Fruit fly (Drosophila melanogaster) whole organism, prepupa: Measurements from ENCODE around the gene CG15022.

Experiments used
- Blimp-1 ChIP-seq: fragments of 200-800 bp; sonication (Bioruptor generic); optimal IDR thresholded peaks from 3 replicates; lab custom pipeline; 2017; ENCODE audit warnings: missing biosample characterization, missing genetic modification characterization, mild to moderate bottlenecking, moderate library complexity, missing genetic modification reagents
- CG10669 ChIP-seq: fragments of 200-800 bp; sonication (Bioruptor generic); optimal IDR thresholded peaks from 3 replicates; lab custom pipeline; 2018; ENCODE audit warnings: missing biosample characterization, mild to moderate bottlenecking, missing genetic modification characterization, moderate library complexity
- CG11762 ChIP-seq: fragments of 200-800 bp; sonication (Bioruptor generic); optimal IDR thresholded peaks from 3 replicates; lab custom pipeline; 2016; ENCODE audit warnings: missing biosample characterization, missing genetic modification characterization; ENCODE audit not compliant: insufficient read depth
- CG11902 ChIP-seq: fragments of 200-800 bp; sonication (Bioruptor generic); optimal IDR thresholded peaks from 3 replicates; lab custom pipeline; 2016; ENCODE audit warnings: missing biosample characterization, missing genetic modification characterization
- CG15336 ChIP-seq: fragments of 200-800 bp; sonication (Bioruptor generic); IDR thresholded peaks from 2 replicates; pipeline ENCODE4 v1.3.6; 2022; ENCODE audit warnings: missing biosample characterization, missing genetic modification characterization
- CG1621 ChIP-seq: fragments of 200-800 bp; sonication (Bioruptor generic); optimal IDR thresholded peaks from 3 replicates; lab custom pipeline; 2018; ENCODE audit warnings: missing biosample characterization, mild to moderate bottlenecking, missing genetic modification characterization
- CG16779 ChIP-seq: fragments of 200-800 bp; sonication (Bioruptor generic); optimal IDR thresholded peaks from 3 replicates; lab custom pipeline; 2017; ENCODE audit warnings: missing biosample characterization, mild to moderate bottlenecking, missing genetic modification characterization
- CG3032 ChIP-seq: fragments of 200-800 bp; optimal IDR thresholded peaks from 2 replicates; lab custom pipeline; 2019; ENCODE audit warnings: missing biosample characterization, mild to moderate bottlenecking, missing genetic modification characterization, moderate library complexity
- CG31627 ChIP-seq: fragments of 200-800 bp; sonication (Bioruptor generic); optimal IDR thresholded peaks from 3 replicates; lab custom pipeline; 2016; ENCODE audit warnings: missing biosample characterization, missing genetic modification characterization
- CG32006 ChIP-seq: fragments of 200-800 bp; sonication (Bioruptor generic); optimal IDR thresholded peaks from 3 replicates; lab custom pipeline; 2017; ENCODE audit warnings: missing biosample characterization, mild to moderate bottlenecking, missing genetic modification characterization
- CG4318 ChIP-seq: fragments of 200-800 bp; sonication (Bioruptor generic); optimal IDR thresholded peaks from 3 replicates; lab custom pipeline; 2017; ENCODE audit warnings: missing biosample characterization, mild to moderate bottlenecking, missing genetic modification characterization
- CG6163 ChIP-seq: fragments of 200-800 bp; sonication (Bioruptor generic); IDR thresholded peaks from 3 replicates; pipeline ENCODE4 v1.3.6; 2022; ENCODE audit warnings: missing biosample characterization, missing genetic modification characterization
- CG6276 ChIP-seq: fragments of 200-800 bp; sonication (Bioruptor generic); optimal IDR thresholded peaks from 2 replicates; lab custom pipeline; 2017; ENCODE audit warnings: missing biosample characterization, mild to moderate bottlenecking, missing genetic modification characterization
- CG6792 ChIP-seq: fragments of 200-800 bp; sonication (Bioruptor generic); optimal IDR thresholded peaks from 3 replicates; lab custom pipeline; 2016; ENCODE audit warnings: missing biosample characterization, missing genetic modification characterization
- CG6808 ChIP-seq: fragments of 200-800 bp; sonication (Bioruptor generic); optimal IDR thresholded peaks from 3 replicates; lab custom pipeline; 2017; ENCODE audit warnings: missing biosample characterization, missing genetic modification characterization, mild to moderate bottlenecking, moderate library complexity, missing genetic modification reagents
- CG6854 ChIP-seq: fragments of 200-800 bp; sonication (Bioruptor generic); optimal IDR thresholded peaks from 2 replicates; lab custom pipeline; 2017; ENCODE audit warnings: missing biosample characterization, mild to moderate bottlenecking, missing genetic modification characterization
- CG7368 ChIP-seq: fragments of 200-800 bp; sonication (Bioruptor generic); optimal IDR thresholded peaks from 3 replicates; lab custom pipeline; 2016; ENCODE audit warnings: missing biosample characterization, missing genetic modification characterization
- CG8119 ChIP-seq: fragments of 200-800 bp; sonication (Bioruptor generic); IDR thresholded peaks from 3 replicates; pipeline ENCODE4 v1.3.6; 2022; ENCODE audit warnings: missing biosample characterization, missing genetic modification characterization
- CG8319 ChIP-seq: fragments of 200-800 bp; sonication (Bioruptor generic); optimal IDR thresholded peaks from 3 replicates; lab custom pipeline; 2016; ENCODE audit warnings: missing biosample characterization, missing genetic modification characterization
- CG8632 ChIP-seq: fragments of 200-800 bp; sonication (Bioruptor generic); optimal IDR thresholded peaks from 3 replicates; lab custom pipeline; 2016; ENCODE audit warnings: missing biosample characterization, missing genetic modification characterization
- CG9139 ChIP-seq: fragments of 200-800 bp; sonication (Bioruptor generic); optimal IDR thresholded peaks from 3 replicates; lab custom pipeline; 2017; ENCODE audit warnings: missing biosample characterization, mild to moderate bottlenecking, missing genetic modification characterization
- Eip78C ChIP-seq: fragments of 200-800 bp; sonication (Bioruptor generic); peaks from one replicate; lab custom pipeline; 2016; ENCODE audit warnings: missing biosample characterization, missing genetic modification characterization
- Eip93F ChIP-seq: fragments of 200-800 bp; sonication (Bioruptor generic); optimal IDR thresholded peaks from 2 replicates; lab custom pipeline; 2016; ENCODE audit warnings: missing biosample characterization, mild to moderate bottlenecking, missing genetic modification characterization
- Ets96B ChIP-seq: fragments of 200-800 bp; optimal IDR thresholded peaks from 2 replicates; lab custom pipeline; 2019; ENCODE audit warnings: missing biosample characterization, mild to moderate bottlenecking, missing genetic modification characterization, moderate library complexity
- Gug ChIP-seq: fragments of 200-800 bp; sonication (Bioruptor generic); IDR thresholded peaks from 2 replicates; pipeline ENCODE4 v1.3.6; 2022; ENCODE audit warnings: missing biosample characterization, missing genetic modification characterization
- Hr38 ChIP-seq: sonication (Bioruptor generic); optimal IDR thresholded peaks from 2 replicates; lab custom pipeline; 2016; ENCODE audit warnings: missing biosample characterization, missing genetic modification characterization
- Hr4 ChIP-seq: fragments of 200-800 bp; sonication (Bioruptor generic); optimal IDR thresholded peaks from 3 replicates; lab custom pipeline; 2016; ENCODE audit warnings: missing biosample characterization, missing genetic modification characterization
- Lpt ChIP-seq: fragments of 200-800 bp; sonication (Bioruptor generic); optimal IDR thresholded peaks from 3 replicates; lab custom pipeline; 2016; ENCODE audit warnings: missing biosample characterization, missing genetic modification characterization
- Met ChIP-seq: fragments of 200-800 bp; sonication (Bioruptor generic); optimal IDR thresholded peaks from 3 replicates; lab custom pipeline; 2016; ENCODE audit warnings: missing biosample characterization, missing genetic modification characterization
- OdsH ChIP-seq: fragments of 200-800 bp; sonication (Bioruptor generic); optimal IDR thresholded peaks from 3 replicates; lab custom pipeline; 2016; ENCODE audit warnings: missing biosample characterization, missing genetic modification characterization
- Sox14 ChIP-seq: fragments of 200-800 bp; sonication (Bioruptor generic); optimal IDR thresholded peaks from 3 replicates; lab custom pipeline; 2016; ENCODE audit warnings: missing biosample characterization, missing genetic modification characterization
- achi ChIP-seq: fragments of 200-800 bp; sonication (Bioruptor generic); optimal IDR thresholded peaks from 3 replicates; lab custom pipeline; 2016; ENCODE audit warnings: missing biosample characterization, missing genetic modification characterization
- cyc ChIP-seq: fragments of 200-800 bp; sonication (Bioruptor generic); optimal IDR thresholded peaks from 3 replicates; lab custom pipeline; 2016; ENCODE audit warnings: missing biosample characterization, missing genetic modification characterization
- dac ChIP-seq: fragments of 200-800 bp; sonication (Bioruptor generic); optimal IDR thresholded peaks from 2 replicates; lab custom pipeline; 2017; ENCODE audit warnings: missing biosample characterization, mild to moderate bottlenecking, missing genetic modification characterization
- eg ChIP-seq: fragments of 200-800 bp; sonication (Bioruptor generic); IDR thresholded peaks from 3 replicates; pipeline ENCODE4 v1.3.6; 2022; ENCODE audit warnings: missing biosample characterization, missing genetic modification characterization
- esn ChIP-seq: fragments of 200-800 bp; sonication (Bioruptor generic); optimal IDR thresholded peaks from 2 replicates; lab custom pipeline; 2016; ENCODE audit warnings: missing biosample characterization, mild to moderate bottlenecking, missing genetic modification characterization, moderate library complexity
- fd59A ChIP-seq: fragments of 200-800 bp; sonication (Bioruptor generic); optimal IDR thresholded peaks from 2 replicates; lab custom pipeline; 2017; ENCODE audit warnings: missing biosample characterization, mild to moderate bottlenecking, missing genetic modification characterization, missing genetic modification reagents
- fd85E ChIP-seq: fragments of 200-800 bp; sonication (Bioruptor generic); optimal IDR thresholded peaks from 3 replicates; lab custom pipeline; 2016; ENCODE audit warnings: missing biosample characterization, missing genetic modification characterization
- fkh ChIP-seq: fragments of 200-800 bp; sonication (Bioruptor generic); optimal IDR thresholded peaks from 3 replicates; lab custom pipeline; 2017; ENCODE audit warnings: missing biosample characterization, mild to moderate bottlenecking, missing genetic modification characterization, moderate library complexity
- lz ChIP-seq: fragments of 200-800 bp; sonication (Bioruptor generic); optimal IDR thresholded peaks from 3 replicates; lab custom pipeline; 2016; ENCODE audit warnings: missing biosample characterization, missing genetic modification characterization
- net ChIP-seq: fragments of 200-800 bp; sonication (Bioruptor generic); optimal IDR thresholded peaks from 3 replicates; lab custom pipeline; 2016; ENCODE audit warnings: missing biosample characterization, missing genetic modification characterization
- pdm3 ChIP-seq: fragments of 200-800 bp; sonication (Bioruptor generic); optimal IDR thresholded peaks from 3 replicates; lab custom pipeline; 2016; ENCODE audit warnings: missing biosample characterization, missing genetic modification characterization
- salr ChIP-seq, 2 experiments: fragments of 200-800 bp; sonication (Bioruptor generic); optimal IDR thresholded peaks; 3 replicates each; lab custom pipeline; 2016 to 2018; ENCODE audit warnings: missing biosample characterization in 2 of 2, missing genetic modification characterization in 2 of 2, mild to moderate bottlenecking in 1 of 2
- spab ChIP-seq: fragments of 200-800 bp; sonication (Bioruptor generic); optimal IDR thresholded peaks from 2 replicates; lab custom pipeline; 2017; ENCODE audit warnings: missing biosample characterization, mild to moderate bottlenecking, missing genetic modification characterization, missing genetic modification reagents
- ss ChIP-seq, 2 experiments: fragments of 200-800 bp; sonication (Bioruptor generic); optimal IDR thresholded peaks; 2 replicates in 1 of 2; 3 replicates in 1 of 2; lab custom pipeline; 2017 to 2018; ENCODE audit warnings: mild to moderate bottlenecking in 2 of 2, missing biosample characterization in 2 of 2, missing genetic modification characterization in 2 of 2, moderate library complexity in 1 of 2
- svp ChIP-seq: fragments of 200-800 bp; sonication (Bioruptor generic); peaks from one replicate; lab custom pipeline; 2016; ENCODE audit warnings: missing biosample characterization, missing genetic modification characterization
- topi ChIP-seq: fragments of 200-800 bp; sonication (Bioruptor generic); optimal IDR thresholded peaks from 3 replicates; lab custom pipeline; 2016; ENCODE audit warnings: missing biosample characterization, missing genetic modification characterization
- vri ChIP-seq: fragments of 200-800 bp; sonication (Bioruptor generic); optimal IDR thresholded peaks from 3 replicates; lab custom pipeline; 2016; ENCODE audit warnings: missing biosample characterization, mild to moderate bottlenecking, missing genetic modification characterization

Gene CG15022

DNA sequence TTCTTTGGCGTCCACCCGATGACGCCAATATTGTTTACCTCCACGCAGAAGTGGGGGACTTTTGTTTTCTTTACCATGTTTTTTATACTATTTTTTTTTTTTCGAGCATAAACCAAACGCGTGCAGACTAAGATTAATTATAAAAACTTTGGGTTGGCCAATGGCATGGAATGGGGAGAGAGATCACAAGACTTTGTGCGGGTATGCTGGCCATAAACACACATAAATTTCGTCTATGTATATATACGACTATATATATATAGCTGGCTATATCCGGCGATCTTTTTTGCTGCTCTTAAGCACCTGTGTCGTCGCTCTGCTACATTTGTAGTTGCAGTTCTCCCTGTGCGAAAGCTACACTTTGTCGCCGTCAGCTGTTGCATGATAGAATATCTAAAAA is 48.2 kb downstream of the CG15022 start:
- TF ChIP-seq salr (GFP tag; optimal IDR thresholded peaks at IDR 0.05; lab: Kevin White, UChicago) (no peak), vri (GFP tag; lab: Kevin White, UChicago) (no peak), CG8119 (GFP tag; lab: Robert Waterston, UW) (no peak), cyc (GFP tag; lab: Kevin White, UChicago) (no peak), fd85E (no peak), CG11902 (GFP tag; lab: Kevin White, UChicago) (no peak), eg (GFP tag; lab: Robert Waterston, UW) (no peak), svp (GFP tag; lab: Kevin White, UChicago) (no peak)

DNA sequence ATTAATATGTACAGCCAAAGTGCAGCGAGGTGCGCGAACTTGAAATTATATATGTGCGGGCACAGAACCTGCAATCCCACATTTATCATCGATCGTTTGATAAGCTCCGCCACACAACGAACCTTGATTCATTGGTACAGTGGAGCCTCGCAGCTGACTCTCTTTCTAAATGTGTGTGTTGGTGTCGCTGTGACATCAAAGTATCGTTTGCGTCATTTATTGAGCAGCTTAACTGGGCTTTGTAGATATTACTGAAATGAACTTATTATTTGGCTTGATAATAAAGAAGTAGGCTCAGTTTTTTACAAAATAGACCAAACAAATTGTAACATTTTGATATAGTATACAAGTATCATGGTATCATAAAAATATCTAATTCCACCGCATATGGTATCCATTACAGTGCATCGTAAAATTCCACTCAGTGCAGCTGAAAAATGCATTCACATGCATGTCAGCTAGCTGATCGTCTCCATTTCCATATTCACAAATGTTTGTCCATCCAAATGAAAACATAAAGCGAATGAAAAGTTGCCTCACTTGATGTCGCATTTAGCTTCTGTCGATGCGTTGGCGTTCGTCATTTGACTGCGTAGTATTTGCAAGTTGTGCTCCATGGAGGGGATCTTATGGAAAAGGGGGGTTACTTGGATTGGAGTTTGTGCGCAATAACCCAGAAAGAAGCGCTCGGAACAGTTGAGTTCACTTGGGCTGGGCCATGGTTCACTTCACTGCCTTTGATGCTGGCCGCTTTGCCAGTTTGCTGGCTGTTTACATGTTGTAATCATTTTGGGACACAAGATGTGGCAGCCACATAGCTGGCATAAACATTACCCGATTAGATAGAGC is 48.9 kb downstream of the CG15022 start:
- TF ChIP-seq Blimp-1 (GFP tag; lab: Kevin White, UChicago): no peak
- no peak for TF ChIP-seq salr (GFP tag; optimal IDR thresholded peaks at IDR 0.05; lab: Kevin White, UChicago)
- no peak for TF ChIP-seq fkh (GFP tag; lab: Kevin White, UChicago)
- no peak for TF ChIP-seq OdsH
- TF ChIP-seq CG10669 (GFP tag; lab: Kevin White, UChicago): no peak
- TF ChIP-seq Ets96B (tag; lab: Kevin White, UChicago): no peak
- peak; percentile 6 for TF ChIP-seq CG6792 (GFP tag; lab: Kevin White, UChicago)
- peak; percentile 30 for TF ChIP-seq esn (GFP tag; lab: Kevin White, UChicago)
- no peak for TF ChIP-seq CG6276
- TF ChIP-seq CG8119 (GFP tag; lab: Robert Waterston, UW): no peak
- no peak for TF ChIP-seq CG8319 (GFP tag; lab: Kevin White, UChicago)
- no peak for TF ChIP-seq CG6854
- no peak for TF ChIP-seq Sox14 (GFP tag; lab: Kevin White, UChicago)
- TF ChIP-seq CG6808 (GFP tag; lab: Kevin White, UChicago): no peak
- TF ChIP-seq CG15336: no peak
- TF ChIP-seq CG31627 (GFP tag; lab: Kevin White, UChicago): no peak
- no peak for TF ChIP-seq pdm3 (GFP tag; lab: Kevin White, UChicago)
- TF ChIP-seq Eip93F (GFP tag; lab: Kevin White, UChicago): no peak
- TF ChIP-seq Gug (GFP tag; lab: Robert Waterston, UW): no peak
- peak; percentile 33 for TF ChIP-seq CG32006
- no peak for TF ChIP-seq Hr38 (GFP tag; lab: Kevin White, UChicago)
- TF ChIP-seq CG7368 (GFP tag; lab: Kevin White, UChicago): no peak
- TF ChIP-seq net (GFP tag; lab: Kevin White, UChicago): no peak
- no peak for TF ChIP-seq Lpt (GFP tag; lab: Kevin White, UChicago)
- no peak for TF ChIP-seq ss (GFP tag; optimal IDR thresholded peaks at IDR 0.05; lab: Kevin White, UChicago)
- TF ChIP-seq Eip78C (GFP tag; lab: Kevin White, UChicago): peak; percentile 67
- TF ChIP-seq dac (GFP tag; lab: Kevin White, UChicago): no peak
- no peak for TF ChIP-seq CG4318
- peak; percentile 23 for TF ChIP-seq topi (GFP tag; lab: Kevin White, UChicago)
- TF ChIP-seq lz (GFP tag; lab: Kevin White, UChicago): no peak
- peak; percentile 24 for TF ChIP-seq Met (GFP tag; lab: Kevin White, UChicago)
- TF ChIP-seq fd85E: no peak
- no peak for TF ChIP-seq achi (GFP tag; lab: Kevin White, UChicago)
- no peak for TF ChIP-seq eg (GFP tag; lab: Robert Waterston, UW)
- TF ChIP-seq CG1621: no peak
- peak; percentile 21 for TF ChIP-seq Hr4 (GFP tag; lab: Kevin White, UChicago)
- TF ChIP-seq cyc (GFP tag; lab: Kevin White, UChicago): no peak
- TF ChIP-seq CG11902 (GFP tag; lab: Kevin White, UChicago): no peak
- no peak for TF ChIP-seq CG16779 (tag; lab: Kevin White, UChicago)
- no peak for TF ChIP-seq CG9139 (GFP tag; lab: Kevin White, UChicago)
- no peak for TF ChIP-seq fd59A (GFP tag; lab: Kevin White, UChicago)
- no peak for TF ChIP-seq CG6163 (GFP tag; lab: Robert Waterston, UW)
- TF ChIP-seq CG11762 (GFP tag; lab: Kevin White, UChicago): no peak
- no peak for TF ChIP-seq CG8632 (GFP tag; lab: Kevin White, UChicago)
- TF ChIP-seq CG3032: no peak
- TF ChIP-seq vri (GFP tag; lab: Kevin White, UChicago): peak; percentile 69
- TF ChIP-seq spab (GFP tag; lab: Kevin White, UChicago): no peak
